Fruit fly (Drosophila melanogaster): ENCODE measurements around the gene CG12375.

The CG12375 gene

DNA sequence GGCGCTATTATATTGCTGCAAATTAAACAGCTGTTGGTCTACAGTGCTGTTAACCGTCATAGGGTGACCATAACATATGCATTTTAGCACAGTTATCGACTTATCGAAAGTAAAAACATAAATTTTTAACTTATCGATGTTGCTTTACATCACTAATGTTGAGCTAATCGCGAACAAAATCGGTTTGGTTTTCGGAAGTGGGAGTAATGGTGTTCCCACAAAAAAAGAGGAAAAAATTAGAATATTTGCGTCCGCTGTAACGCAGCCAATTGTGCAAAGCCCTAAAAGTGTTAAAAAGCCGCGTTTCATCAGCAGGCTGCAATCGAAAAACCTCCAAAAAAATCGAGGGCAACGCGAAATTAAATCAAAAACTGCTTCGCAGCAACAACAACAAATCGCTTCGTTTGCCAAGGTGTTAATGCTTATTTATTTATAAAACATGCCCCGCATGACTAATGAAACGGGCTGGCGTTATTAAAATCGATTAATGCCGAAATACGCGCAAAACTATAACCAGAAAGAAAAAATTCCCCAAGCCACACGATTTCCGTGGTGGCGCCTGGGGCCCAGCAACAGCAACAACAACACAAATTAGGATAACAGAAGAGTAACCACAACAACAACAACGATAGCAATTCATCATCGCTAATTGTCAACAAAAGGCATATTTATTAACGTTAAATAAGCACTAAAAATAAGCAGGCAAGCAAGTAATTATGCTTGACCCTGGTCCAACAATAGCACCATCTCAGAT is at the start of gene CG12375, which contains the start of gene CG8668:
TSS of gene CG12375 (minus strand) at position 42 of the 754 bp plus-strand sequence.
TSS of gene CG8668 (plus strand) at position 153 of the 754 bp plus-strand sequence.
- TF ChIP-seq Myc (optimal IDR thresholded peaks at IDR 0.05) (no peak), ttk (optimal IDR thresholded peaks at IDR 0.05) (no peak), insv (optimal IDR thresholded peaks at IDR 0.05) (no peak), Sin3A (optimal IDR thresholded peaks at IDR 0.05) (no peak), psq (optimal IDR thresholded peaks at IDR 0.05) (no peak), h (optimal IDR thresholded peaks at IDR 0.05) (no peak)

DNA sequence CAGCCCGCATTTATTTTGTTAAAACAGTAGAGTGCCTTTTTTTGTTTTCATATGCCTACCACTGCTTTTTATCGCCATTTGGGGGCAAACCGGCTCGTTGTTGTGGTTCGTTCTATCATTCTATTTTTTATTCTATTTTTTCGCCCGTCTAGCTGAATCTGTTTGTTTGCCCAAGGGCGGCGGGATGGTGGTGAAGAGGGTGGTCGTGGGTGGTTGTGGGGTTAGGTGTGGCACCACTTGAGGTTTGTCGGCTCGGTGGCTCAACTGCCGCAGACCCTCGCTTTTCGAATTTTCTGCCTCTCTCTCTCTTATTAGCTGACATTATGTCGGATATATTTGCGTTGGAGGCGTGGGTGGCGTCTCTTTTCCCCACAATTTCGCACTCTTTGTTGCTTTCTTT is 44.9 kb upstream of the CG12375 start:
- TF ChIP-seq insv (optimal IDR thresholded peaks at IDR 0.05) (no peak), ttk (optimal IDR thresholded peaks at IDR 0.05) (no peak), h (optimal IDR thresholded peaks at IDR 0.05) (no peak), psq (optimal IDR thresholded peaks at IDR 0.05) (no peak), Sin3A (optimal IDR thresholded peaks at IDR 0.05) (no peak), Myc (optimal IDR thresholded peaks at IDR 0.05) (no peak)

DNA sequence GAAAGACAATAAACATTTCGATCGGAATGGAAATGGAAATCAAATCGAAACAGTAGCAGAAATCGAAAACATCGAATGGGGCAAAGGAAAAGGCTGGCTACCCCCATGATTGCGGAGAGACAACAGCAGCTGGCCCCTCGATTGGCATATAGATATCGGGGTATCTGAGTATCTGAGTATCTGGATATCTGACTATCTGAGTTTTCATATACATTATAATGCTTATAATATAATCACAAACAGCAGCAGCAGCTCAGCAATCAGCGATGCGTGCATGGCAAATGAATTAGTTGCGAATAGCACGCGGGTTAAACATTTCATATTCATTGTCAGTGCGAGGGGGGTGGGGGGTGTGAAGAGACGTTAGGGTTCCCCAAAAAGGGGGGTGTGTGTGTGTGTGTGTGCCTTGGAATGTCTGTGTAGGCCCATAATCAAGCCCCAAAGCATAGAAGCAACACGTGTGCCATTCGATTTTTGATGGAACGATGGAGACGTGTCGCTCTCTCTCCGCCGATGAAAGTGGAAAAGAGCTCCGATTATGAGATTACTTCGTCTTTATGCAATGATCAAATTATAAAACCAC is 44.0 kb upstream of the CG12375 start:
- TF ChIP-seq Myc (optimal IDR thresholded peaks at IDR 0.05) (no peak), psq (optimal IDR thresholded peaks at IDR 0.05) (no peak), insv (optimal IDR thresholded peaks at IDR 0.05) (no peak), h (optimal IDR thresholded peaks at IDR 0.05) (no peak), Sin3A (optimal IDR thresholded peaks at IDR 0.05) (no peak)

DNA sequence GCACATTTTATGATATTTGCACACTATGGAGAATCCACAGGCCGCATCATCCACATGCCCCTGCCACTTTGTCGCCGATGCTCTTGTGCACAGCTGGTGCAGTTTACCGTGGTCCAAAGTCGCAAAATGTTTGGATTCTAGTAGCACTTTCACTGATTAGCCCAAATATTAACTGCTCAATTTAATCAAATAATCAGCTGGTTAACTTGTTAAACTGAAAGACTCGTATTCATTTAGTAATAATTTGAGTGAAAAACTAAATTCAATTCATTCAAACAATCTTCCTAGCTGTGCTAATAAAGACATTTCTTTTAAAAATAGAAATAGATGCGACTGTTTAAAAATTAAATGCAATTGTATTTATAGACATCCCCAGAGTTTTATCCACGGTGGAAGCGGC is 41.4 kb upstream of the CG12375 start:
- TF ChIP-seq psq (optimal IDR thresholded peaks at IDR 0.05) (no peak), h (optimal IDR thresholded peaks at IDR 0.05) (no peak), Myc (optimal IDR thresholded peaks at IDR 0.05) (no peak), Sin3A (optimal IDR thresholded peaks at IDR 0.05) (no peak), ttk (optimal IDR thresholded peaks at IDR 0.05) (no peak), insv (optimal IDR thresholded peaks at IDR 0.05) (no peak)

DNA sequence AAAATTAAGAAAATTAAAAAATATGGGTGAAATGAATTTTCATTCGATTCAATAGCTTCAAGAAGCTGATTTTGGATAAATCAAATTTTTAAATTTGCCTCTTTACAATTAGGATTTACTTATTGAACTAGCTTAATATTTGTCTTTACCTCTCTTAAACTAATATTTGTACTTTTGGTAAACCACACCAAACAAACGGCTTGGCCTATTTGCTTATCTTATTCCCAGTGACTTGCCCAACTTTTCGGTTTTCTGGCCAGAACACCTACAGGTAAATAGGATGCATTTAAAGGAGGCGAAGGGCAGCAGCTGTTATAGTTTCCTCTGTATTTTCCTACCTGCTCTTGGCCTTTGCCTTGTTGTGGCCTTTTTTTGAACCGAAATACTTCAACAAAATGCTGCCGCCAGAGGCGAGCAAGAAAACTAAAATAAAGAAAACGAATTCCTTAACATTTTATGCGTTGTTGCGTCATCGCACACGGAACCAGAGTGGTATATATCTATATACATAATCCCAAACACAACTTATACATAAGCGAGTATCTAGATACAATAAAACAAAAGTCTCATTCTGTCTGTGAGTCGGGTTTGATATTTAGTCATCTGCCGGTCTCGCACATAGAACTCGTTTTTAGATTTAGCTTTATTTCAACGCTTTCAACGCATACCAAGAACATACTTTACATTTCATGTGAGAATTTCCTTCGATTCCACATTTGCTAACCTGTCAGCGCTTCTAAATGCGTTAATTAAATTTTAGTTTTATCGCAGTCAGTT is 39.3 kb upstream of the CG12375 start:
- TF ChIP-seq insv (optimal IDR thresholded peaks at IDR 0.05) (no peak), Sin3A (optimal IDR thresholded peaks at IDR 0.05) (no peak), h (optimal IDR thresholded peaks at IDR 0.05) (no peak), psq (optimal IDR thresholded peaks at IDR 0.05) (no peak), ttk (optimal IDR thresholded peaks at IDR 0.05) (no peak), Myc (optimal IDR thresholded peaks at IDR 0.05) (no peak)

DNA sequence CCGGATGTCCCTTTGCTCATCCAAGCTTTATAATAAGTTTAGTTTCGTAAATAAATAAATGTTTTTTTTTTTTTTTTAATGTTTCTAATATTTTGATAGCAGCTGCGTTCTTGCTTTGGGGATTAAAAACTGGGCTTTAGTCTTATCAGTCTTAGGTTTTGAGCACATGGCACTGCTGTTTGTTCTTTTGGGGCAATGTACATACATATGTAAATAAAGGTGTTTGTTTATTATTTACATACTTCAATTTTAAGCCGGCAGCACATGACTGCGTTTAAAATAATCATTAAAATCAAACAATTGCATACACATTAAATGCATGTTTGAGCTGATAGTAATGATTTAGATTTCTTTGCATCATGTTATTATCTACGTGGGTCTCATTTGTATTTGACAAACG is 37.5 kb upstream of the CG12375 start:
- no peak for TF ChIP-seq ttk (optimal IDR thresholded peaks at IDR 0.05)
- TF ChIP-seq Sin3A (optimal IDR thresholded peaks at IDR 0.05), result no peak
- no peak for TF ChIP-seq h (optimal IDR thresholded peaks at IDR 0.05)
- TF ChIP-seq psq (optimal IDR thresholded peaks at IDR 0.05), result no peak
- no peak for TF ChIP-seq insv (optimal IDR thresholded peaks at IDR 0.05)
- TF ChIP-seq Myc (optimal IDR thresholded peaks at IDR 0.05), result no peak

DNA sequence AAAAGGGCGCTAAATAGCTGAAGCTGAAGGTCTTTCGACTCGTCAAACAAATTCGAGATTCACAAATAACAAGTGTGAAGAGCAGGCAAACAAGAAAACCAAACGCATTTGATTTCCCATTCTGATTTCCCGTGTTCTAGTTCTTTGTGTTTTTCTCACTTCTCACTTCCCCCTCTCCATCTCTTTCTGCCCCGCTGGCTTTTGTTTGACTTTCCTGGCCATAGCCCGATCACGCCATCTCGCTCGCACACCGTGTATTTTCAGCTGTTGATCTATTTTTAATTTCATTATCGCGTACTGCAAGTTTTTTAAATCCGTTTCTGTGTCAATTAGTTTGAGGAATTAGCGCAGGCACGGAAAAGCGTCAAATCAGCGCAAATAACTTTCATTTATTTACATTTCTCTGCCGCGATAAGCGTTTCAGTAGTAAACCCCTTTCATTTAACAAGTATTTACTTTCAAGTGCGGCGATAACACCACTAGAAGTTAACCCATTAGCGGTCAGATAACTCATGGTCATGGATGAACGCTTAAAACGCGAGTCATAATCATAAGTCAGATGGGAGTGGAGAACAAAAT is 37.0 kb upstream of the CG12375 start:
- TF ChIP-seq insv (optimal IDR thresholded peaks at IDR 0.05) (no peak), Myc (optimal IDR thresholded peaks at IDR 0.05) (no peak), psq (optimal IDR thresholded peaks at IDR 0.05) (no peak), ttk (optimal IDR thresholded peaks at IDR 0.05) (no peak), h (optimal IDR thresholded peaks at IDR 0.05) (no peak), Sin3A (optimal IDR thresholded peaks at IDR 0.05) (no peak)

DNA sequence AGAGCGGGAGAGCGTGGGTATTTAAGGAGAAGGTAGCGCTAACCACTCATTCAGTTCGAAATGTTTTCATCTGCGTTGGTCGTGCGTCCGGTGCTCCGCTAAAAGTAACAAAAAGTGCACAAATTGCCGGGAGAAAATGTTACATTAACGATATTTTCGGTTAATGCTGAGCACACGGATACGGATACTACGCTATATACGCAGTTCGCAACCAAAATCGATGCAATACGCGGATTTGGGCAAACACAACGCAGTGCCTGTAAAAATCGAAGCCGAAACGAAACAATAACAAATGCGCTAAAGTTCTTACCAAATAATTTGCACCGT is 36.3 kb upstream of the CG12375 start, which contains the start of gene Piezo:
TSS of gene Piezo (plus strand) at position 49 of the 327 bp plus-strand sequence.
- TF ChIP-seq psq (optimal IDR thresholded peaks at IDR 0.05), result no peak
- TF ChIP-seq ttk (optimal IDR thresholded peaks at IDR 0.05), result no peak
- TF ChIP-seq h (optimal IDR thresholded peaks at IDR 0.05), result no peak
- TF ChIP-seq Sin3A (optimal IDR thresholded peaks at IDR 0.05), result no peak
- no peak for TF ChIP-seq Myc (optimal IDR thresholded peaks at IDR 0.05)
- no peak for TF ChIP-seq insv (optimal IDR thresholded peaks at IDR 0.05)

DNA sequence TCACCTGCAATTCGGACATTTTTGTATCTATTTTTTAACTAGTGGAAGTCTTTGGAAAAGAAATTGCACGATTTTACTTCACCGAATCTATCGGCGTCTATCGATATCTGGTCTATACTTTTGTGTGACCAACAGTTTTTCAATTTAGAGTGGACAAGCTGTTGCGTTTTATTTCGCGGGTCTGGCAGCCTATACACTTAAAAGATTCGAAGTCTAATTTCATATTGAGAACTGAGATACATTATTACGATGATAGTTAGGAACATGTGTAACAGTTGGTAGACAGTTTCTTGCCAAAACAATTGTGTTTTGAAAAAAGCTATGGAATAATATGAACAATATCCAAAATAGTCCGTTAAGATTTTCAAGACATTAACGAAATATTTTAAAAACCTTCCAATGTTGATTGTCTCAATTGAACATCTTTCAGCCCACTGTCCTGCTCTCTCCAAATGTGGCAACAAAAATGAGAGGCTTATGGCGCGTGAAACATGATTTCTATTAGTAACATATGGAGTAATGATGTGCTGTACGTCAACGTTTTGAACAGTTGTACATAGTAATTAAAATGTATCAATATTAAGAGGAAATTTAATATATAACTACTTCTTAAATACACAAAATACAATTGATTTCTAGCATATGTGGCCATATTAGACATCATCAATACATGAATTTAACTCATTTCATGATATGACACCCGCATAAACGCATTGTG is 35.8 kb upstream of the CG12375 start, which contains the start of gene Acbp1:
TSS of gene Acbp1 (minus strand) at position 146 of the 718 bp plus-strand sequence.
- TF ChIP-seq Myc (optimal IDR thresholded peaks at IDR 0.05) (no peak), psq (optimal IDR thresholded peaks at IDR 0.05) (no peak), h (optimal IDR thresholded peaks at IDR 0.05) (no peak), Sin3A (optimal IDR thresholded peaks at IDR 0.05) (no peak), ttk (optimal IDR thresholded peaks at IDR 0.05) (no peak), insv (optimal IDR thresholded peaks at IDR 0.05) (no peak)

DNA sequence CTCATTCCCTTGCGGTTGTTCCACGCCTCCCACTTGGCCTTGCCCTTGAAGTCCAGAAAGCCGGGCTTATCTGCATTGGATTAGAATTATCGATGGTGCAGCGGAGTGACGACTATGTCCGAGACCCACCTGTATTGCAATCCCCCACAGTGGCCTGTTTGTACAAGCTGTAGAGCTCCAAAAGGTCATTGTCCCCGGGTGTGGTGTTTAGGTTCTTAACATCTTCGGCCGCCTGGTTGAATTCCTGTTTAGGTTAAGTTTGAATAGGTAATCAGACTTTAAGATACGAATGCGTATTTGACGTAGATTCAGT is 35.3 kb upstream of the CG12375 start:
- no peak for TF ChIP-seq Sin3A (optimal IDR thresholded peaks at IDR 0.05)
- no peak for TF ChIP-seq ttk (optimal IDR thresholded peaks at IDR 0.05)
- no peak for TF ChIP-seq Myc (optimal IDR thresholded peaks at IDR 0.05)
- TF ChIP-seq insv (optimal IDR thresholded peaks at IDR 0.05), result no peak
- no peak for TF ChIP-seq h (optimal IDR thresholded peaks at IDR 0.05)

DNA sequence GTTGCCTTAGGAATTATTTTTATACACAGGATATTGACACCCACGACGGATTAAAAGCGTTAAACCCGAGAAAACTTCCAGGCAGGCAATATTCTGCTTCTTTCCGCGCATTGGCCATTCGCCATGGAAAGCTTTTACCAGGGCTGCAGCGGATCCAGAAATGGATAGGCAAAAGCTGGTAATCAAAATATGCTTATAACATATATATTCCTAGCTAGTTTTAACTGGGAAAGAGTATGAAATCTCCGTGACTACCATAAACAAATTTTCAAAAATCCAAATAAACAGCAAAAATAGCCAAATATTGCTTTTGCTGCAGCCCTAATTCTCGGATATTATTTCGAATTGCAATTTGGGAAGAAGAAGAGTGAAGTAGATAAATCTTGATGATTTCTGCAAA is 32.8 kb upstream of the CG12375 start, which contains the start of the genes PAPLA1 and Rbsn-5:
TSS of gene PAPLA1 (minus strand) at position 141 of the 400 bp plus-strand sequence.
TSS of gene Rbsn-5 (plus strand) at position 335 of the 400 bp plus-strand sequence.
- TF ChIP-seq h (optimal IDR thresholded peaks at IDR 0.05) (no peak), ttk (optimal IDR thresholded peaks at IDR 0.05) (no peak), psq (optimal IDR thresholded peaks at IDR 0.05) (no peak), Myc (optimal IDR thresholded peaks at IDR 0.05) (no peak), Sin3A (optimal IDR thresholded peaks at IDR 0.05) (no peak), insv (optimal IDR thresholded peaks at IDR 0.05) (no peak)
